Fruit fly (Drosophila melanogaster): ENCODE measurements around the gene CG12746.

DNA sequence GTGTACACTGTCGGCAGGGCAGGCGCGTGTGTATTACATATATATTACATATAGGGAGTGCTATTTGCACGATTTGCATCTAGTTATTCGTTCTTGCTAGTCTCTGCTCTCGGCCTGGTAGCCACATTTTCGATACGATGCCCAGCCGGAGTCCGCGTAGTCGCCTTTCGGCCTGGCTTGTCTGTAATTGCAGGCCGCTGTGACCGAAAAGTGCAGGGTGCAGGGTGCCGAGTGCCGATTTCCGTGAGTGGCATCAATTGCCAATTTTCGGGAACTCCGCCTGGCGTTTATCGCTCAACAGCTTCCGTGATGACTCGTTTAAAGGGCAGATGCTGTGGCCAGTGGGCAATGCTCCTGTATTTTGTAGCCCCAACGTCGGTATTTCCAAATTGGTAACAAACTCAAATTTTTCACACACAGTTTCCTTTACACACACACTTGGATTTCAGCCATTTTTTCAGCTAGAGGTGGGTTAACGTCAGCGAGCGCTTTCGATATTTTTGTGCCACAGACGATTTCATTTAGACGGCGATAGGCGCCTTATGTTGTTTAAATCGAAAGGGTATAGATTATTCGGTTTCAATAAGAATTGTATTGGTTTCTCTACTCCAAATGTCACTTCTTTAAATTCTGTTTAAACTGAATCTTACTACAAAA, 23.3 kb downstream of the CG12746 start, which contains the start of gene CG2926:
- no peak for TF ChIP-seq svp (GFP tag)
- TF ChIP-seq CG10631 (GFP tag; optimal IDR thresholded peaks at IDR 0.05): no peak
- peak; percentile 43 for TF ChIP-seq esn (GFP tag; optimal IDR thresholded peaks at IDR 0.05)
- TF ChIP-seq topi (GFP tag; optimal IDR thresholded peaks at IDR 0.05): no peak
- peak; percentile 45 for TF ChIP-seq CG6854 (GFP tag; optimal IDR thresholded peaks at IDR 0.05)
- TF ChIP-seq Sox102F (GFP tag; optimal IDR thresholded peaks at IDR 0.05): no peak

Data from whole organism, prepupa.